Fruit fly (Drosophila melanogaster) whole organism: Measurements from ENCODE around the gene Mdh1.

Experiments
- CG8478 ChIP-seq: fragments of >200 bp; optimal IDR thresholded peaks from 2 replicates; lab custom pipeline; 2018; ENCODE audit warnings: inconsistent platforms
- Dll ChIP-seq: fragments of >200 bp; optimal IDR thresholded peaks from 2 replicates; lab custom pipeline; 2017
- EcR ChIP-seq, 2 experiments: fragments of >200 bp; optimal IDR thresholded peaks; 2 replicates each; lab custom pipeline; 2017; ENCODE audit warnings: missing biosample characterization in 2 of 2, missing genetic modification characterization in 2 of 2, missing genetic modification reagents in 2 of 2
- pan ChIP-seq: fragments of >200 bp; optimal IDR thresholded peaks from 2 replicates; lab custom pipeline; 2017
- psq ChIP-seq: fragments of >200 bp; optimal IDR thresholded peaks from 2 replicates; lab custom pipeline; 2017
- usp ChIP-seq: fragments of >200 bp; optimal IDR thresholded peaks from 2 replicates; lab custom pipeline; 2017; ENCODE audit warnings: missing biosample characterization, missing genetic modification characterization, mixed read lengths

dm6 chr2L:10376276-10376675 lies 19.9 kb downstream of the Mdh1 start:
- no peak for TF ChIP-seq CG8478 (lab: Kevin White, UChicago)
- peak; percentile 2 for TF ChIP-seq pan (lab: Kevin White, UChicago)
- TF ChIP-seq Dll (lab: Kevin White, UChicago) = no peak
- no peak for TF ChIP-seq usp (GFP tag; lab: Kevin White, UChicago)
- no peak for TF ChIP-seq psq
- no peak for TF ChIP-seq EcR (GFP tag; optimal IDR thresholded peaks at IDR 0.05; lab: Kevin White, UChicago)
